Worm (Caenorhabditis elegans) whole organism, late embryonic: ENCODE results near the gene pqm-1.

ENCODE experiments used
- C08G9.2 ChIP-seq: sonication (generic microtip); optimal IDR thresholded peaks from 2 replicates; lab custom pipeline; 2016; ENCODE audit warnings: mild to moderate bottlenecking, missing genetic modification characterization, moderate library complexity, missing compliant biosample characterization
- C38D4.7 ChIP-seq: fragments of 200-800 bp; sonication (Bioruptor generic); optimal IDR thresholded peaks from 2 replicates; lab custom pipeline; 2018; ENCODE audit warnings: mild to moderate bottlenecking, missing genetic modification characterization, moderate library complexity, missing compliant biosample characterization
- F13H6.1 ChIP-seq: sonication (generic microtip); optimal IDR thresholded peaks from 2 replicates; lab custom pipeline; 2016; ENCODE audit warnings: missing genetic modification characterization, missing compliant biosample characterization
- Y22D7AL.16 ChIP-seq: sonication (generic microtip); optimal IDR thresholded peaks from 2 replicates; lab custom pipeline; 2016; ENCODE audit warnings: missing genetic modification characterization, missing compliant biosample characterization
- ceh-14 ChIP-seq: sonication (generic microtip); optimal IDR thresholded peaks from 2 replicates; lab custom pipeline; 2016; ENCODE audit warnings: missing genotype, missing genetic modification characterization, missing compliant biosample characterization
- ceh-18 ChIP-seq: sonication (generic microtip); optimal IDR thresholded peaks from 2 replicates; lab custom pipeline; 2016; ENCODE audit warnings: missing genetic modification characterization, missing compliant biosample characterization
- ceh-19 ChIP-seq: fragments of 200-800 bp; sonication (Bioruptor generic); optimal IDR thresholded peaks from 2 replicates; lab custom pipeline; 2018; ENCODE audit warnings: mild to moderate bottlenecking, missing genetic modification characterization, missing compliant biosample characterization
- ceh-2 ChIP-seq: sonication (generic microtip); optimal IDR thresholded peaks from 2 replicates; lab custom pipeline; 2016; ENCODE audit warnings: missing genotype, missing genetic modification characterization, missing compliant biosample characterization
- ceh-31 ChIP-seq: sonication (generic microtip); optimal IDR thresholded peaks from 2 replicates; lab custom pipeline; 2016; ENCODE audit warnings: missing genetic modification characterization, missing compliant biosample characterization
- ceh-34 ChIP-seq: sonication (generic microtip); optimal IDR thresholded peaks from 2 replicates; lab custom pipeline; 2016; ENCODE audit warnings: mild to moderate bottlenecking, missing genetic modification characterization, missing compliant biosample characterization
- ceh-45 ChIP-seq: fragments of 200-800 bp; sonication (Bioruptor generic); IDR thresholded peaks from 2 replicates; pipeline ENCODE4 v1.3.6; 2022; ENCODE audit warnings: missing genetic modification reagents, missing genetic modification characterization, missing compliant biosample characterization
- ceh-48 ChIP-seq: sonication (generic microtip); optimal IDR thresholded peaks from 2 replicates; lab custom pipeline; 2016; ENCODE audit warnings: missing genetic modification characterization, inconsistent platforms, missing compliant biosample characterization
- ceh-6 ChIP-seq: fragments of 200-800 bp; sonication (Bioruptor generic); optimal IDR thresholded peaks from 2 replicates; lab custom pipeline; 2018; ENCODE audit warnings: mild to moderate bottlenecking, missing genetic modification characterization, missing compliant biosample characterization
- ceh-9 ChIP-seq: sonication (generic microtip); optimal IDR thresholded peaks from 2 replicates; lab custom pipeline; 2016; ENCODE audit warnings: mild to moderate bottlenecking, missing genetic modification characterization, inconsistent platforms, missing compliant biosample characterization
- dmd-4 ChIP-seq: sonication (generic microtip); optimal IDR thresholded peaks from 2 replicates; lab custom pipeline; 2016; ENCODE audit warnings: borderline replicate concordance, missing genetic modification characterization, missing compliant biosample characterization
- dve-1 ChIP-seq: sonication (generic microtip); optimal IDR thresholded peaks from 2 replicates; lab custom pipeline; 2017; ENCODE audit warnings: antibody characterized with exemption, mild to moderate bottlenecking, missing genetic modification characterization, missing compliant biosample characterization
- elt-2 ChIP-seq: sonication (generic microtip); optimal IDR thresholded peaks from 2 replicates; lab custom pipeline; 2016; ENCODE audit warnings: missing genetic modification reagents, missing genetic modification characterization, missing compliant biosample characterization
- elt-4 ChIP-seq: sonication (generic microtip); optimal IDR thresholded peaks from 2 replicates; lab custom pipeline; 2016; ENCODE audit warnings: missing genetic modification characterization, missing compliant biosample characterization
- ets-4 ChIP-seq: sonication (generic microtip); optimal IDR thresholded peaks from 2 replicates; lab custom pipeline; 2016; ENCODE audit warnings: missing genetic modification characterization, missing compliant biosample characterization
- fax-1 ChIP-seq: sonication (generic microtip); optimal IDR thresholded peaks from 2 replicates; lab custom pipeline; 2016; ENCODE audit warnings: missing genotype, missing genetic modification characterization, missing compliant biosample characterization
- fkh-6 ChIP-seq: sonication (generic microtip); optimal IDR thresholded peaks from 2 replicates; lab custom pipeline; 2016; ENCODE audit warnings: missing genetic modification characterization, missing compliant biosample characterization
- hlh-30 ChIP-seq: sonication (generic microtip); optimal IDR thresholded peaks from 2 replicates; lab custom pipeline; 2017; ENCODE audit warnings: antibody characterized with exemption, missing genetic modification characterization, missing compliant biosample characterization; ENCODE audit not compliant: insufficient read depth
- hlh-6 ChIP-seq: sonication (generic microtip); optimal IDR thresholded peaks from 2 replicates; lab custom pipeline; 2016; ENCODE audit warnings: missing genotype, missing genetic modification characterization, missing compliant biosample characterization
- hlh-8 ChIP-seq: sonication (generic microtip); optimal IDR thresholded peaks from 2 replicates; lab custom pipeline; 2016; ENCODE audit warnings: missing genotype, missing genetic modification characterization, missing compliant biosample characterization
- lim-6 ChIP-seq: sonication (generic microtip); optimal IDR thresholded peaks from 2 replicates; lab custom pipeline; 2016; ENCODE audit warnings: missing genetic modification characterization, missing compliant biosample characterization
- lin-11 ChIP-seq: fragments of 200-800 bp; sonication (Bioruptor generic); optimal IDR thresholded peaks from 2 replicates; lab custom pipeline; 2018; ENCODE audit warnings: mild to moderate bottlenecking, missing genetic modification characterization, missing compliant biosample characterization
- mec-3 ChIP-seq: sonication (generic microtip); optimal IDR thresholded peaks from 2 replicates; lab custom pipeline; 2016; ENCODE audit warnings: borderline replicate concordance, missing genetic modification characterization, missing compliant biosample characterization
- nfya-1 ChIP-seq: sonication (generic microtip); optimal IDR thresholded peaks from 2 replicates; lab custom pipeline; 2017; ENCODE audit warnings: missing genetic modification characterization, mild to moderate bottlenecking, missing compliant biosample characterization, antibody characterized with exemption, moderate library complexity
- pha-4 ChIP-seq: fragments of 150-350 bp; optimal IDR thresholded peaks from 2 replicates; lab custom pipeline; 2018; ENCODE audit warnings: missing biosample characterization, missing genetic modification reagents, missing genetic modification characterization
- pqm-1 ChIP-seq: sonication (generic microtip); optimal IDR thresholded peaks from 2 replicates; lab custom pipeline; 2016; ENCODE audit warnings: missing genetic modification characterization, missing compliant biosample characterization
- pros-1 ChIP-seq: fragments of 150-350 bp; optimal IDR thresholded peaks from 2 replicates; lab custom pipeline; 2014; ENCODE audit warnings: missing biosample characterization, missing genetic modification reagents, missing genetic modification characterization
- rnt-1 ChIP-seq: sonication (generic microtip); optimal IDR thresholded peaks from 2 replicates; lab custom pipeline; 2016; ENCODE audit warnings: missing genetic modification characterization, missing compliant biosample characterization
- sdc-2 ChIP-seq: sonication (generic microtip); optimal IDR thresholded peaks from 2 replicates; lab custom pipeline; 2016; ENCODE audit warnings: missing genotype, missing genetic modification characterization, missing compliant biosample characterization
- tbx-2 ChIP-seq: sonication (generic microtip); optimal IDR thresholded peaks from 2 replicates; lab custom pipeline; 2016; ENCODE audit warnings: missing genetic modification characterization, missing compliant biosample characterization
- ttx-3 ChIP-seq: sonication (generic microtip); optimal IDR thresholded peaks from 2 replicates; lab custom pipeline; 2016; ENCODE audit warnings: missing genetic modification reagents, missing genetic modification characterization, missing compliant biosample characterization
- unc-3 ChIP-seq, 2 experiments: fragments of 200-800 bp in 1 of 2; sonication (Bioruptor generic) in 1 of 2; sonication (generic microtip) in 1 of 2; conservative IDR thresholded peaks in 1 of 2; optimal IDR thresholded peaks in 1 of 2; 2 replicates each; pipeline versions ENCODE4 v1.3.6 to Lab custom; 2016 to 2022; ENCODE audit warnings: missing compliant biosample characterization in 2 of 2, missing genetic modification characterization in 2 of 2, missing genetic modification reagents in 1 of 2
- unc-42 ChIP-seq: sonication (generic microtip); optimal IDR thresholded peaks from 2 replicates; lab custom pipeline; 2016; ENCODE audit warnings: missing genotype, missing genetic modification characterization, missing compliant biosample characterization
- unc-55 ChIP-seq: sonication (generic microtip); optimal IDR thresholded peaks from 2 replicates; lab custom pipeline; 2017; ENCODE audit warnings: missing biosample characterization, missing genetic modification reagents, missing genetic modification characterization

The pqm-1 gene

ce11 chrII:11140140-11140539, 12.3 kb downstream of the pqm-1 start, which contains the start of gene F40F8.4:
Gene F40F8.4, minus strand, starts transcription at chrII:11140240.
- TF ChIP-seq ceh-48 (no peak), ceh-2 (tag; lab: Kevin White, UChicago) (no peak), pqm-1 (tag; lab: Kevin White, UChicago) (no peak), pros-1 (tag; lab: Kevin White, UChicago) (no peak), hlh-30 (tag; lab: Kevin White, UChicago) (no peak), unc-3 (GFP tag; conservative IDR thresholded peaks at IDR 0.05; lab: Robert Waterston, UW) (no peak), unc-3 (tag; optimal IDR thresholded peaks at IDR 0.05; lab: Kevin White, UChicago) (no peak), ceh-18 (tag; lab: Kevin White, UChicago) (no peak), lin-11 (no peak), pha-4 (tag; lab: Kevin White, UChicago) (no peak), mec-3 (tag; lab: Kevin White, UChicago) (no peak), ets-4 (tag; lab: Kevin White, UChicago) (no peak), Y22D7AL.16 (no peak), ttx-3 (no peak), tbx-2 (tag; lab: Kevin White, UChicago) (no peak), C08G9.2 (tag; lab: Kevin White, UChicago) (no peak), ceh-14 (tag; lab: Kevin White, UChicago) (no peak), ceh-45 (GFP tag; lab: Robert Waterston, UW) (no peak), ceh-6 (no peak)

ce11 chrII:11135773-11136172, 16.6 kb downstream of the pqm-1 start:
- TF ChIP-seq ceh-19 (GFP tag; lab: Kevin White, UChicago) (no peak), unc-55 (GFP tag; lab: Kevin White, UChicago) (peak; percentile 76)

- TF ChIP-seq hlh-6 (tag; lab: Kevin White, UChicago) = no peak
- TF ChIP-seq lim-6 = no peak
- no peak for TF ChIP-seq dmd-4
- TF ChIP-seq unc-55 (GFP tag; lab: Kevin White, UChicago) = no peak
- TF ChIP-seq C38D4.7 (GFP tag; lab: Kevin White, UChicago) = no peak
- TF ChIP-seq ttx-3 = no peak
- no peak for TF ChIP-seq C08G9.2 (tag; lab: Kevin White, UChicago)
- TF ChIP-seq fax-1 (tag; lab: Kevin White, UChicago) = no peak
- TF ChIP-seq pqm-1 (tag; lab: Kevin White, UChicago) = no peak
- no peak for TF ChIP-seq F13H6.1 (tag; lab: Kevin White, UChicago)
- TF ChIP-seq ceh-34 = no peak
- TF ChIP-seq ceh-14 (tag; lab: Kevin White, UChicago) = no peak
- TF ChIP-seq sdc-2 (tag; lab: Kevin White, UChicago) = no peak
- TF ChIP-seq tbx-2 (tag; lab: Kevin White, UChicago) = no peak
- TF ChIP-seq ceh-18 (tag; lab: Kevin White, UChicago) = no peak
- no peak for TF ChIP-seq unc-42 (tag; lab: Kevin White, UChicago)
- no peak for TF ChIP-seq nfya-1 (tag; lab: Kevin White, UChicago)
Observed at ce11 chrII:11134828-11135227, 17.6 kb downstream of the pqm-1 start, which contains the start of gene F40F8.5. Gene F40F8.5, minus strand, starts transcription at chrII:11134928.

- TF ChIP-seq unc-42 (tag; lab: Kevin White, UChicago) = peak; percentile 4
- no peak for TF ChIP-seq ceh-19 (GFP tag; lab: Kevin White, UChicago)
Observed at ce11 chrII:11132542-11132941, 19.9 kb downstream of the pqm-1 start, which contains the start of gene F40F8.11. Gene F40F8.11, minus strand, starts transcription at chrII:11132590.

- TF ChIP-seq lin-11 (no peak), dve-1 (tag; lab: Kevin White, UChicago) (no peak), elt-4 (tag; lab: Kevin White, UChicago) (no peak), tbx-2 (tag; lab: Kevin White, UChicago) (no peak), elt-2 (tag; lab: Kevin White, UChicago) (no peak), fkh-6 (tag; lab: Kevin White, UChicago) (no peak), ttx-3 (no peak), ceh-6 (no peak), ceh-18 (tag; lab: Kevin White, UChicago) (no peak), C08G9.2 (tag; lab: Kevin White, UChicago) (no peak), ceh-31 (tag; lab: Kevin White, UChicago) (no peak), hlh-30 (tag; lab: Kevin White, UChicago) (no peak), ceh-9 (tag; lab: Kevin White, UChicago) (no peak), mec-3 (tag; lab: Kevin White, UChicago) (no peak), rnt-1 (tag; lab: Kevin White, UChicago) (no peak), hlh-8 (tag; lab: Kevin White, UChicago) (no peak), ceh-45 (GFP tag; lab: Robert Waterston, UW) (no peak)
Observed at ce11 chrII:11129517-11129916, 22.9 kb downstream of the pqm-1 start, which contains the start of gene F40F8.12. Gene F40F8.12, plus strand, starts transcription at chrII:11129817.
